Fruit fly (Drosophila melanogaster): ENCODE data around the gene Nprl2.

DNA sequence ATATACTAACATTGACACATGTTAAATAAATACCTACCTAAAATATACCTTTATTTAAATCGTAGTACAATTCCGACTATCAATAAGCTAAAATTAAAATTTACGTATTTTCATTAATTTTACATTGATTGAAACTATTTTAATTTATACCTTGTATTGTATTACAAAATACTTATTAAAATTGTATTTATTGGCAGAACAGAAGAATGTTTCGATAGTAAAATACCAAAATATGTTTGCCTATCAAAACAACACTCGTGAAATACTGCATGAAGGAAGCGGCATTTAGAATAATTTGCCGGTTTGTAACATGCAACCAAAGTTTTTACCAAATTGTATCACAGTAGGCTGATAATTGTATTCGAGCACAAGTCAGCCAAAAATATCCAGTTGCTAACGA lies 2.4 kb upstream of the Nprl2 start, which contains the start of the genes DENR and CG4880:
- TF ChIP-seq CG8478 (optimal IDR thresholded peaks at IDR 0.05), result no peak
- TF ChIP-seq CTCF (optimal IDR thresholded peaks at IDR 0.05), result no peak

All from S2 (cell line).